Fruit fly (Drosophila melanogaster) whole organism, adult: ENCODE results near the gene CG12310.

Source experiments
- CG14711 ChIP-seq: fragments of 200-800 bp; sonication (Bioruptor generic); optimal IDR thresholded peaks from 2 replicates; lab custom pipeline; 2018; ENCODE audit warnings: missing biosample characterization, mild to moderate bottlenecking, missing genetic modification characterization, moderate library complexity
- CG1620 ChIP-seq: fragments of 200-800 bp; sonication (Bioruptor generic); optimal IDR thresholded peaks from 2 replicates; lab custom pipeline; 2016; ENCODE audit warnings: missing biosample characterization, missing genetic modification characterization
- ovo ChIP-seq: fragments of 200-800 bp; sonication (Bioruptor generic); optimal IDR thresholded peaks from 2 replicates; lab custom pipeline; 2016; ENCODE audit warnings: missing biosample characterization, missing genetic modification characterization
- pad ChIP-seq: fragments of 200-800 bp; sonication (Bioruptor generic); optimal IDR thresholded peaks from 3 replicates; lab custom pipeline; 2017; ENCODE audit warnings: missing biosample characterization, missing genetic modification characterization, mild to moderate bottlenecking, moderate library complexity, missing genetic modification reagents

dm6 chr3L:15034714-15035076 is 15.9 kb downstream of the CG12310 start:
- no peak for TF ChIP-seq pad
- TF ChIP-seq ovo (GFP tag; lab: Kevin White, UChicago), result no peak
- no peak for TF ChIP-seq CG1620 (GFP tag; lab: Kevin White, UChicago)
- TF ChIP-seq CG14711, result no peak
